Worm (Caenorhabditis elegans) whole organism, L3 larva: ENCODE results near the gene C27D6.11.

Experiments
- ceh-16 ChIP-seq: sonication (generic microtip); optimal IDR thresholded peaks from 2 replicates; lab custom pipeline; 2017; ENCODE audit warnings: missing biosample characterization, missing genetic modification characterization
- ceh-82 ChIP-seq: fragments of 150-350 bp; optimal IDR thresholded peaks from 2 replicates; lab custom pipeline; 2014; ENCODE audit warnings: missing biosample characterization, missing genetic modification characterization
- elt-1 ChIP-seq: fragments of 150-350 bp; optimal IDR thresholded peaks from 2 replicates; lab custom pipeline; 2014; ENCODE audit warnings: missing biosample characterization, missing genetic modification characterization
- lin-15B ChIP-seq: fragments of 150-350 bp; optimal IDR thresholded peaks from 2 replicates; lab custom pipeline; 2014; ENCODE audit warnings: missing biosample characterization, missing genetic modification characterization
- mdl-1 ChIP-seq: fragments of 150-350 bp; optimal IDR thresholded peaks from 2 replicates; lab custom pipeline; 2014; ENCODE audit warnings: missing biosample characterization, missing genetic modification characterization
- nhr-23 ChIP-seq: fragments of 150-350 bp; optimal IDR thresholded peaks from 2 replicates; lab custom pipeline; 2014; ENCODE audit warnings: missing biosample characterization, missing genetic modification reagents, missing genetic modification characterization
- nhr-76 ChIP-seq: fragments of 150-350 bp; sonication (generic microtip); optimal IDR thresholded peaks from 5 replicates; lab custom pipeline; 2014; ENCODE audit warnings: missing biosample characterization, missing genetic modification characterization
- sea-2 ChIP-seq: fragments of 150-350 bp; sonication (generic microtip); optimal IDR thresholded peaks from 4 replicates; lab custom pipeline; 2014; ENCODE audit warnings: missing biosample characterization, missing genetic modification reagents, missing genetic modification characterization
- snpc-4 ChIP-seq: fragments of 150-350 bp; optimal IDR thresholded peaks from 2 replicates; lab custom pipeline; 2014; ENCODE audit warnings: missing biosample characterization, missing genetic modification characterization
- tbx-2 ChIP-seq: sonication (generic microtip); optimal IDR thresholded peaks from 2 replicates; lab custom pipeline; 2016; ENCODE audit warnings: mild to moderate bottlenecking, missing genetic modification characterization, missing compliant biosample characterization
- ztf-11 ChIP-seq: fragments of 150-350 bp; optimal IDR thresholded peaks from 2 replicates; lab custom pipeline; 2014; ENCODE audit warnings: missing biosample characterization, missing genetic modification characterization

DNA sequence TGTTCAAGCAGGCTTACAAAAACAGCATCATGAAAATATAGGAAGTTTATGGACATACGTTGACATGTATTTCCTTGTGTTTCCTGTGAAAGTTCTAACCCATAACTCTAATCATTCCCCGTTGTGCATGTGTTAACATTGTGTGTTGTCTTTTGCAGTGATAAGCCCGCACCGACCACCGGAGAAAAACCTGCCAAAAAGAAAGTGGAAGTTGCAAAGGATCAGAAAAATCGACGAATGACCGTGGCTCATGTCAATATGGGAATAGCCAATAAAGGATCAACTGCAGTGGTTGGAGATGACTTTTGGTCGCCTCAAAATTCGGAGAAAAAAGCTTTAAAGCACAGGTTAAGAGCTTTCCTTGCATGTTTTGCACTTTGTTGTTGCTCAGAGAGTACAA is 44.3 kb upstream of the C27D6.11 start:
- no peak for TF ChIP-seq snpc-4 (tag; lab: Kevin White, UChicago)
- TF ChIP-seq tbx-2 (tag; lab: Kevin White, UChicago): no peak
- no peak for TF ChIP-seq nhr-23
- TF ChIP-seq sea-2 (GFP tag; lab: Kevin White, UChicago): no peak
- no peak for TF ChIP-seq nhr-76 (tag; lab: Kevin White, UChicago)
- TF ChIP-seq ztf-11 (tag; lab: Kevin White, UChicago): no peak
- no peak for TF ChIP-seq ceh-82 (tag; lab: Kevin White, UChicago)
- TF ChIP-seq ceh-16 (tag; lab: Kevin White, UChicago): no peak
- TF ChIP-seq mdl-1: no peak
- no peak for TF ChIP-seq elt-1 (tag; lab: Kevin White, UChicago)
- TF ChIP-seq lin-15B: no peak
